Fruit fly (Drosophila melanogaster): Measurements from ENCODE around the gene Pop4.

Pop4 gene

dm6 chr3L:7992854-7993253, 14.4 kb upstream of the Pop4 start:
- TF ChIP-seq EcR (GFP tag; optimal IDR thresholded peaks at IDR 0.05) (peak; percentile 82 to 86), usp (GFP tag; optimal IDR thresholded peaks at IDR 0.05) (no peak), pan (optimal IDR thresholded peaks at IDR 0.05) (no peak)

dm6 chr3L:7990256-7990655, 11.8 kb upstream of the Pop4 start:
- no peak for TF ChIP-seq EcR (GFP tag; optimal IDR thresholded peaks at IDR 0.05)
- no peak for TF ChIP-seq CG8478 (optimal IDR thresholded peaks at IDR 0.05)
- no peak for TF ChIP-seq usp (GFP tag; optimal IDR thresholded peaks at IDR 0.05)
- no peak for TF ChIP-seq pan (optimal IDR thresholded peaks at IDR 0.05)
- TF ChIP-seq Dll (optimal IDR thresholded peaks at IDR 0.05): no peak
- TF ChIP-seq psq (optimal IDR thresholded peaks at IDR 0.05): no peak

- TF ChIP-seq psq (optimal IDR thresholded peaks at IDR 0.05): no peak
- TF ChIP-seq pan (optimal IDR thresholded peaks at IDR 0.05): no peak
- no peak for TF ChIP-seq usp (GFP tag; optimal IDR thresholded peaks at IDR 0.05)
- no peak for TF ChIP-seq CG8478 (optimal IDR thresholded peaks at IDR 0.05)
Observed at dm6 chr3L:7988828-7989673, 10.6 kb upstream of the Pop4 start.

- TF ChIP-seq EcR (GFP tag; optimal IDR thresholded peaks at IDR 0.05) (no peak), CG8478 (optimal IDR thresholded peaks at IDR 0.05) (no peak), usp (GFP tag; optimal IDR thresholded peaks at IDR 0.05) (no peak), pan (optimal IDR thresholded peaks at IDR 0.05) (no peak), psq (optimal IDR thresholded peaks at IDR 0.05) (no peak), Dll (optimal IDR thresholded peaks at IDR 0.05) (no peak)
Observed at dm6 chr3L:7988401-7988800, 10.0 kb upstream of the Pop4 start.

- no peak for TF ChIP-seq psq (optimal IDR thresholded peaks at IDR 0.05)
- TF ChIP-seq CG8478 (optimal IDR thresholded peaks at IDR 0.05): no peak
- TF ChIP-seq EcR (GFP tag; optimal IDR thresholded peaks at IDR 0.05): no peak
- no peak for TF ChIP-seq usp (GFP tag; optimal IDR thresholded peaks at IDR 0.05)
- no peak for TF ChIP-seq Dll (optimal IDR thresholded peaks at IDR 0.05)
- no peak for TF ChIP-seq pan (optimal IDR thresholded peaks at IDR 0.05)
Observed at dm6 chr3L:7984623-7985237, 6.3 kb upstream of the Pop4 start.

- TF ChIP-seq pan (optimal IDR thresholded peaks at IDR 0.05): no peak
- TF ChIP-seq Dll (optimal IDR thresholded peaks at IDR 0.05): no peak
- TF ChIP-seq EcR (GFP tag; optimal IDR thresholded peaks at IDR 0.05): no peak
- no peak for TF ChIP-seq CG8478 (optimal IDR thresholded peaks at IDR 0.05)
- TF ChIP-seq usp (GFP tag; optimal IDR thresholded peaks at IDR 0.05): no peak
- no peak for TF ChIP-seq psq (optimal IDR thresholded peaks at IDR 0.05)
Observed at dm6 chr3L:7983602-7984223, 5.3 kb upstream of the Pop4 start.

- TF ChIP-seq pan (optimal IDR thresholded peaks at IDR 0.05) (no peak), usp (GFP tag; optimal IDR thresholded peaks at IDR 0.05) (no peak), EcR (GFP tag; optimal IDR thresholded peaks at IDR 0.05) (no peak), Dll (optimal IDR thresholded peaks at IDR 0.05) (no peak), psq (optimal IDR thresholded peaks at IDR 0.05) (no peak), CG8478 (optimal IDR thresholded peaks at IDR 0.05) (no peak)
Observed at dm6 chr3L:7981956-7982355, 3.5 kb upstream of the Pop4 start.

dm6 chr3L:7981228-7981854, 2.9 kb upstream of the Pop4 start:
- no peak for TF ChIP-seq Dll (optimal IDR thresholded peaks at IDR 0.05)
- no peak for TF ChIP-seq CG8478 (optimal IDR thresholded peaks at IDR 0.05)
- no peak for TF ChIP-seq usp (GFP tag; optimal IDR thresholded peaks at IDR 0.05)
- no peak for TF ChIP-seq psq (optimal IDR thresholded peaks at IDR 0.05)
- TF ChIP-seq pan (optimal IDR thresholded peaks at IDR 0.05): no peak
- TF ChIP-seq EcR (GFP tag; optimal IDR thresholded peaks at IDR 0.05): no peak

- TF ChIP-seq usp (GFP tag; optimal IDR thresholded peaks at IDR 0.05): no peak
- no peak for TF ChIP-seq EcR (GFP tag; optimal IDR thresholded peaks at IDR 0.05)
- no peak for TF ChIP-seq Dll (optimal IDR thresholded peaks at IDR 0.05)
- no peak for TF ChIP-seq pan (optimal IDR thresholded peaks at IDR 0.05)
- TF ChIP-seq CG8478 (optimal IDR thresholded peaks at IDR 0.05): no peak
- no peak for TF ChIP-seq psq (optimal IDR thresholded peaks at IDR 0.05)
Observed at dm6 chr3L:7978777-7979649, 563 bp upstream of the Pop4 start, which contains the start of gene nmo. Gene nmo (plus strand): TSS chr3L:7979046.

dm6 chr3L:7976081-7976483, 2.4 kb downstream of the Pop4 start, which contains the start of the genes HP4 and CG8209:
Gene HP4 (minus strand): TSS chr3L:7976154.
Gene CG8209 (plus strand): TSS chr3L:7976406.
- no peak for TF ChIP-seq psq (optimal IDR thresholded peaks at IDR 0.05)
- no peak for TF ChIP-seq CG8478 (optimal IDR thresholded peaks at IDR 0.05)
- TF ChIP-seq EcR (GFP tag; optimal IDR thresholded peaks at IDR 0.05): no peak
- TF ChIP-seq Dll (optimal IDR thresholded peaks at IDR 0.05): no peak
- TF ChIP-seq pan (optimal IDR thresholded peaks at IDR 0.05): no peak
- no peak for TF ChIP-seq usp (GFP tag; optimal IDR thresholded peaks at IDR 0.05)
